Fruit fly (Drosophila melanogaster) whole organism, embryonic: ENCODE data around the gene Eip63F-1.

Experiments used
- Bdp1 ChIP-seq: fragments of 200-800 bp; sonication (Bioruptor generic); optimal IDR thresholded peaks from 3 replicates; lab custom pipeline; 2016; ENCODE audit warnings: missing biosample characterization, missing genetic modification characterization
- CG10959 ChIP-seq: fragments of 200-800 bp; sonication (Bioruptor generic); IDR thresholded peaks from 2 replicates; pipeline ENCODE4 v1.3.6; 2022; ENCODE audit warnings: missing biosample characterization, missing genetic modification characterization
- CG12769 ChIP-seq: fragments of 200-800 bp; sonication (Bioruptor generic); optimal IDR thresholded peaks from 2 replicates; lab custom pipeline; 2019; ENCODE audit warnings: missing biosample characterization, mild to moderate bottlenecking, missing genetic modification characterization, moderate library complexity
- CG13624 ChIP-seq: fragments of 200-800 bp; sonication (Bioruptor generic); optimal IDR thresholded peaks from 2 replicates; lab custom pipeline; 2016; ENCODE audit warnings: missing biosample characterization, missing genetic modification characterization
- CG14860 ChIP-seq: fragments of 200-800 bp; sonication (Bioruptor generic); IDR thresholded peaks from 3 replicates; pipeline ENCODE4 v1.3.6; 2022; ENCODE audit warnings: missing biosample characterization, missing genetic modification characterization; ENCODE audit not compliant: partially characterized antibody
- CG15696 ChIP-seq: fragments of 200-800 bp; sonication (Bioruptor generic); optimal IDR thresholded peaks from 2 replicates; lab custom pipeline; 2019; ENCODE audit warnings: missing biosample characterization, mild to moderate bottlenecking, missing genetic modification characterization, moderate library complexity
- CG1647 ChIP-seq: fragments of 200-800 bp; sonication (Bioruptor generic); optimal IDR thresholded peaks from 3 replicates; lab custom pipeline; 2016; ENCODE audit warnings: missing biosample characterization, missing genetic modification characterization
- CG1832 ChIP-seq: fragments of 200-800 bp; sonication (Bioruptor generic); optimal IDR thresholded peaks from 2 replicates; lab custom pipeline; 2017; ENCODE audit warnings: missing biosample characterization, mild to moderate bottlenecking, missing genetic modification characterization, inconsistent platforms
- CG18619 ChIP-seq: fragments of 200-800 bp; sonication (Bioruptor generic); optimal IDR thresholded peaks from 3 replicates; lab custom pipeline; 2017; ENCODE audit warnings: missing biosample characterization, mild to moderate bottlenecking, missing genetic modification characterization
- CG2202 ChIP-seq: fragments of 200-800 bp; sonication (Bioruptor generic); optimal IDR thresholded peaks from 2 replicates; lab custom pipeline; 2018; ENCODE audit warnings: missing biosample characterization, mild to moderate bottlenecking, missing genetic modification characterization
- CG6683 ChIP-seq: fragments of 200-800 bp; sonication (Bioruptor generic); optimal IDR thresholded peaks from 2 replicates; lab custom pipeline; 2017; ENCODE audit warnings: missing biosample characterization, mild to moderate bottlenecking, missing genetic modification characterization, missing genetic modification reagents
- CG8359 ChIP-seq: fragments of 200-800 bp; sonication (Bioruptor generic); optimal IDR thresholded peaks from 2 replicates; lab custom pipeline; 2017; ENCODE audit warnings: missing biosample characterization, mild to moderate bottlenecking, missing genetic modification characterization, borderline replicate concordance
- Dek ChIP-seq: fragments of 200-800 bp; sonication (Bioruptor generic); optimal IDR thresholded peaks from 3 replicates; lab custom pipeline; 2019; ENCODE audit warnings: missing biosample characterization, mild to moderate bottlenecking, missing genetic modification characterization, moderate library complexity
- E2f1 ChIP-seq: fragments of 200-800 bp; sonication (Bioruptor generic); IDR thresholded peaks from 2 replicates; pipeline ENCODE4 v1.3.6; 2022; ENCODE audit warnings: missing biosample characterization, missing genetic modification characterization
- ERR ChIP-seq: fragments of 200-800 bp; sonication (Bioruptor generic); optimal IDR thresholded peaks from 2 replicates; lab custom pipeline; 2016; ENCODE audit warnings: missing biosample characterization, missing genetic modification characterization
- Fer1 ChIP-seq: fragments of 200-800 bp; sonication (Bioruptor generic); optimal IDR thresholded peaks from 2 replicates; lab custom pipeline; 2017; ENCODE audit warnings: missing biosample characterization, mild to moderate bottlenecking, missing genetic modification characterization
- Hmr ChIP-seq: fragments of 200-800 bp; sonication (Bioruptor generic); optimal IDR thresholded peaks from 3 replicates; lab custom pipeline; 2017; ENCODE audit warnings: mild to moderate bottlenecking, missing biosample characterization, missing genetic modification reagents, missing genetic modification characterization
- Lhr ChIP-seq: fragments of 200-800 bp; sonication (Bioruptor generic); optimal IDR thresholded peaks from 3 replicates; lab custom pipeline; 2017; ENCODE audit warnings: mild to moderate bottlenecking, missing biosample characterization, missing genetic modification reagents, missing genetic modification characterization
- Med ChIP-seq: fragments of 200-800 bp; sonication (Bioruptor generic); peaks from one replicate; lab custom pipeline; 2016; ENCODE audit warnings: missing biosample characterization, missing genetic modification characterization, mild to moderate bottlenecking, inconsistent platforms, moderate library complexity
- NK7.1 ChIP-seq: fragments of 200-800 bp; sonication (Bioruptor generic); optimal IDR thresholded peaks from 3 replicates; lab custom pipeline; 2016; ENCODE audit warnings: missing biosample characterization, missing genetic modification characterization
- Nf-YA ChIP-seq: fragments of 200-800 bp; sonication (Bioruptor generic); IDR thresholded peaks from 2 replicates; pipeline ENCODE4 v1.3.6; 2022; ENCODE audit warnings: missing biosample characterization, missing genetic modification characterization
- Oaz ChIP-seq: fragments of 200-800 bp; sonication (Bioruptor generic); IDR thresholded peaks from 2 replicates; pipeline ENCODE4 v1.3.6; 2022; ENCODE audit warnings: missing biosample characterization, missing genetic modification characterization
- Six4 ChIP-seq: fragments of 200-800 bp; sonication (Bioruptor generic); optimal IDR thresholded peaks from 2 replicates; lab custom pipeline; 2016; ENCODE audit warnings: missing biosample characterization, missing genetic modification characterization
- Stat92E ChIP-seq, 3 experiments: fragments of >200 bp in 2 of 3; fragments of 200-800 bp in 1 of 3; sonication (Bioruptor generic) in 1 of 3; optimal IDR thresholded peaks; 2 replicates each; lab custom pipeline; 2017 to 2019; ENCODE audit warnings: missing biosample characterization in 3 of 3, missing genetic modification characterization in 3 of 3, mild to moderate bottlenecking in 1 of 3, moderate library complexity in 1 of 3
- Taf1 ChIP-seq: fragments of 200-800 bp; sonication (Bioruptor generic); IDR thresholded peaks from 2 replicates; pipeline ENCODE4 v1.3.6; 2022; ENCODE audit warnings: missing biosample characterization, missing genetic modification characterization
- Trl ChIP-seq, 3 experiments: fragments of >200 bp in 2 of 3; fragments of 200-800 bp in 1 of 3; sonication (Bioruptor generic) in 1 of 3; optimal IDR thresholded peaks; 2 replicates in 1 of 3; 3 replicates in 2 of 3; lab custom pipeline; 2016 to 2017; ENCODE audit warnings: missing biosample characterization in 1 of 3, missing genetic modification characterization in 1 of 3
- Xbp1 ChIP-seq: fragments of 200-800 bp; sonication (Bioruptor generic); optimal IDR thresholded peaks from 3 replicates; lab custom pipeline; 2016; ENCODE audit warnings: missing biosample characterization, mild to moderate bottlenecking, missing genetic modification characterization
- ato ChIP-seq: fragments of 200-800 bp; sonication (Bioruptor generic); IDR thresholded peaks from 2 replicates; pipeline ENCODE4 v1.3.6; 2022; ENCODE audit warnings: missing biosample characterization, missing genetic modification characterization; ENCODE audit not compliant: partially characterized antibody
- bbx ChIP-seq: fragments of 200-800 bp; sonication (Bioruptor generic); IDR thresholded peaks from 2 replicates; pipeline ENCODE4 v1.3.6; 2022; ENCODE audit warnings: missing biosample characterization, missing genetic modification characterization; ENCODE audit not compliant: partially characterized antibody
- bcd ChIP-seq: fragments of 200-800 bp; sonication (Bioruptor generic); optimal IDR thresholded peaks from 2 replicates; lab custom pipeline; 2017; ENCODE audit warnings: missing biosample characterization, mild to moderate bottlenecking, missing genetic modification characterization
- dati ChIP-seq: fragments of 200-800 bp; sonication (Bioruptor generic); IDR thresholded peaks from 2 replicates; pipeline ENCODE4 v1.3.6; 2022; ENCODE audit warnings: missing biosample characterization, missing genetic modification characterization
- dmrt99B ChIP-seq: fragments of 200-800 bp; sonication (Bioruptor generic); optimal IDR thresholded peaks from 2 replicates; lab custom pipeline; 2018; ENCODE audit warnings: missing biosample characterization, mild to moderate bottlenecking, missing genetic modification characterization, moderate library complexity
- dpn ChIP-seq, 2 experiments: fragments of 200-800 bp; sonication (Bioruptor generic); optimal IDR thresholded peaks; 3 replicates each; lab custom pipeline; 2016; ENCODE audit warnings: missing biosample characterization in 2 of 2, missing genetic modification characterization in 2 of 2
- fd64A ChIP-seq: fragments of 200-800 bp; sonication (Bioruptor generic); optimal IDR thresholded peaks from 3 replicates; lab custom pipeline; 2018; ENCODE audit warnings: missing biosample characterization, mild to moderate bottlenecking, missing genetic modification characterization
- fd96Cb ChIP-seq: fragments of 200-800 bp; sonication (Bioruptor generic); optimal IDR thresholded peaks from 2 replicates; lab custom pipeline; 2018; ENCODE audit warnings: missing biosample characterization, mild to moderate bottlenecking, missing genetic modification characterization, moderate library complexity
- gce ChIP-seq: fragments of 200-800 bp; sonication (Bioruptor generic); IDR thresholded peaks from 3 replicates; pipeline ENCODE4 v1.3.6; 2022; ENCODE audit warnings: missing biosample characterization, missing genetic modification characterization
- ind ChIP-seq: fragments of 200-800 bp; sonication (Bioruptor generic); optimal IDR thresholded peaks from 3 replicates; lab custom pipeline; 2016; ENCODE audit warnings: missing biosample characterization, missing genetic modification characterization
- jigr1 ChIP-seq: fragments of 200-800 bp; sonication (Bioruptor generic); IDR thresholded peaks from 3 replicates; pipeline ENCODE4 v1.3.6; 2022; ENCODE audit warnings: missing biosample characterization, missing genetic modification characterization
- klu ChIP-seq: fragments of 200-800 bp; sonication (Bioruptor generic); IDR thresholded peaks from 2 replicates; pipeline ENCODE4 v1.3.6; 2022; ENCODE audit warnings: missing biosample characterization, missing genetic modification characterization
- lilli ChIP-seq: fragments of 200-800 bp; sonication (Bioruptor generic); optimal IDR thresholded peaks from 3 replicates; lab custom pipeline; 2016; ENCODE audit warnings: missing biosample characterization, missing genetic modification characterization
- lov ChIP-seq, 2 experiments: fragments of 200-800 bp in 1 of 2; fragments of >200 bp in 1 of 2; sonication (Bioruptor generic) in 1 of 2; IDR thresholded peaks in 1 of 2; optimal IDR thresholded peaks in 1 of 2; 2 replicates in 1 of 2; 3 replicates in 1 of 2; pipeline versions ENCODE4 v1.3.6 to Lab custom; 2017 to 2022; ENCODE audit warnings: missing biosample characterization in 1 of 2, missing genetic modification characterization in 1 of 2
- nau ChIP-seq: fragments of 200-800 bp; sonication (Bioruptor generic); optimal IDR thresholded peaks from 3 replicates; lab custom pipeline; 2017; ENCODE audit warnings: missing biosample characterization, mild to moderate bottlenecking, missing genetic modification characterization, missing genetic modification reagents
- org-1 ChIP-seq: fragments of 200-800 bp; sonication (Bioruptor generic); optimal IDR thresholded peaks from 2 replicates; lab custom pipeline; 2017; ENCODE audit warnings: missing biosample characterization, missing genetic modification characterization
- p53 ChIP-seq: fragments of 200-800 bp; sonication (Bioruptor generic); optimal IDR thresholded peaks from 2 replicates; lab custom pipeline; 2016; ENCODE audit warnings: missing biosample characterization, missing genetic modification characterization
- pnt ChIP-seq: fragments of 200-800 bp; sonication (Bioruptor generic); optimal IDR thresholded peaks from 3 replicates; lab custom pipeline; 2016; ENCODE audit warnings: missing biosample characterization, missing genetic modification characterization
- sna ChIP-seq: fragments of 200-800 bp; sonication (Bioruptor generic); IDR thresholded peaks from 2 replicates; pipeline ENCODE4 v1.3.6; 2022; ENCODE audit warnings: missing biosample characterization, missing genetic modification characterization; ENCODE audit not compliant: partially characterized antibody
- sqz ChIP-seq: fragments of 200-800 bp; sonication (Bioruptor generic); optimal IDR thresholded peaks from 3 replicates; lab custom pipeline; 2018; ENCODE audit warnings: missing biosample characterization, mild to moderate bottlenecking, missing genetic modification characterization
- tin ChIP-seq: fragments of 200-800 bp; sonication (Bioruptor generic); optimal IDR thresholded peaks from 3 replicates; lab custom pipeline; 2016; ENCODE audit warnings: missing biosample characterization, missing genetic modification characterization
- unpg ChIP-seq: fragments of 200-800 bp; sonication (Bioruptor generic); optimal IDR thresholded peaks from 3 replicates; lab custom pipeline; 2018; ENCODE audit warnings: missing biosample characterization, mild to moderate bottlenecking, missing genetic modification characterization, moderate library complexity

Gene Eip63F-1

dm6 chr3L:3898978-3899377, 36.4 kb downstream of the Eip63F-1 start, which contains the start of gene Ccz1 (continued):
- peak; percentile 71 for TF ChIP-seq bcd (GFP tag; lab: Kevin White, UChicago)
- TF ChIP-seq CG10959 (GFP tag; lab: Robert Waterston, UW), result no peak
- peak; percentile 64 for TF ChIP-seq CG13624 (GFP tag; lab: Kevin White, UChicago)
- TF ChIP-seq CG1832 (GFP tag; lab: Kevin White, UChicago), result no peak
- peak; percentile 70 for TF ChIP-seq CG12769 (tag; lab: Kevin White, UChicago)
- peak; percentile 95 for TF ChIP-seq Med
- TF ChIP-seq tin, result peak; percentile 21
- no peak for TF ChIP-seq sna
- TF ChIP-seq klu (GFP tag; lab: Robert Waterston, UW), result no peak
- TF ChIP-seq unpg (GFP tag; lab: Kevin White, UChicago), result peak; percentile 40
- TF ChIP-seq bbx (GFP tag; lab: Robert Waterston, UW), result no peak
- TF ChIP-seq jigr1 (GFP tag; lab: Robert Waterston, UW), result no peak
- TF ChIP-seq CG18619 (GFP tag; lab: Kevin White, UChicago), result peak; percentile 71
- TF ChIP-seq Trl (optimal IDR thresholded peaks at IDR 0.05; lab: Kevin White, UChicago), result no peak
- peak; percentile 83 for TF ChIP-seq Trl (GFP tag; optimal IDR thresholded peaks at IDR 0.05; lab: Kevin White, UChicago)
- peak; percentile 33 to 77 for TF ChIP-seq dpn (GFP tag; optimal IDR thresholded peaks at IDR 0.05; lab: Kevin White, UChicago)
- TF ChIP-seq Stat92E (GFP tag; optimal IDR thresholded peaks at IDR 0.05; lab: Kevin White, UChicago), result no peak
- TF ChIP-seq CG1647 (GFP tag; lab: Kevin White, UChicago), result peak; percentile 65
- peak; percentile 42 for TF ChIP-seq p53 (GFP tag; lab: Kevin White, UChicago)
- TF ChIP-seq fd64A (GFP tag; lab: Kevin White, UChicago), result peak; percentile 38
- peak; percentile 36 for TF ChIP-seq Six4 (GFP tag; lab: Kevin White, UChicago)
- TF ChIP-seq Oaz (GFP tag; lab: Robert Waterston, UW), result no peak
- no peak for TF ChIP-seq ind (GFP tag; lab: Kevin White, UChicago)
- TF ChIP-seq Bdp1 (GFP tag; lab: Kevin White, UChicago), result peak; percentile 75
- peak; percentile 44 for TF ChIP-seq NK7.1 (GFP tag; lab: Kevin White, UChicago)
- TF ChIP-seq Hmr (GFP tag; lab: Kevin White, UChicago), result peak; percentile 84
- TF ChIP-seq gce, result no peak
- no peak for TF ChIP-seq Taf1 (GFP tag; lab: Robert Waterston, UW)
- no peak for TF ChIP-seq E2f1
- peak; percentile 87 for TF ChIP-seq CG15696 (tag; lab: Kevin White, UChicago)
- no peak for TF ChIP-seq Nf-YA
- peak; percentile 51 for TF ChIP-seq Xbp1 (GFP tag; lab: Kevin White, UChicago)
- TF ChIP-seq Dek (tag; lab: Kevin White, UChicago), result peak; percentile 34
- peak; percentile 60 for TF ChIP-seq pnt (GFP tag; lab: Kevin White, UChicago)
- TF ChIP-seq Fer1 (GFP tag; lab: Kevin White, UChicago), result peak; percentile 54
- peak; percentile 25 for TF ChIP-seq org-1 (GFP tag; lab: Kevin White, UChicago)
- TF ChIP-seq lov (optimal IDR thresholded peaks at IDR 0.05; lab: Kevin White, UChicago), result no peak
- no peak for TF ChIP-seq lov (GFP tag; IDR thresholded peaks at IDR 0.05; lab: Robert Waterston, UW)
- no peak for TF ChIP-seq CG14860 (GFP tag; lab: Robert Waterston, UW)
- peak; percentile 62 for TF ChIP-seq ERR (GFP tag; lab: Kevin White, UChicago)
- TF ChIP-seq dati (GFP tag; lab: Robert Waterston, UW), result no peak
- peak; percentile 56 for TF ChIP-seq sqz (GFP tag; lab: Kevin White, UChicago)
- peak; percentile 71 for TF ChIP-seq nau (GFP tag; lab: Kevin White, UChicago)
- peak; percentile 67 for TF ChIP-seq Lhr
- no peak for TF ChIP-seq ato (GFP tag; lab: Robert Waterston, UW)
- TF ChIP-seq fd96Cb (tag; lab: Kevin White, UChicago), result peak; percentile 13
- peak; percentile 45 for TF ChIP-seq dmrt99B
- TF ChIP-seq CG8359 (GFP tag; lab: Kevin White, UChicago), result no peak
- TF ChIP-seq lilli (GFP tag; lab: Kevin White, UChicago), result peak; percentile 61
- peak; percentile 46 for TF ChIP-seq CG2202 (tag; lab: Kevin White, UChicago)
- TF ChIP-seq CG6683 (GFP tag; lab: Kevin White, UChicago), result no peak
